Fruit fly (Drosophila melanogaster): ENCODE data around the gene Dlip1.
A peak's percentile ranks its signal among the peaks of the same experiment; 100 is the strongest.

DNA sequence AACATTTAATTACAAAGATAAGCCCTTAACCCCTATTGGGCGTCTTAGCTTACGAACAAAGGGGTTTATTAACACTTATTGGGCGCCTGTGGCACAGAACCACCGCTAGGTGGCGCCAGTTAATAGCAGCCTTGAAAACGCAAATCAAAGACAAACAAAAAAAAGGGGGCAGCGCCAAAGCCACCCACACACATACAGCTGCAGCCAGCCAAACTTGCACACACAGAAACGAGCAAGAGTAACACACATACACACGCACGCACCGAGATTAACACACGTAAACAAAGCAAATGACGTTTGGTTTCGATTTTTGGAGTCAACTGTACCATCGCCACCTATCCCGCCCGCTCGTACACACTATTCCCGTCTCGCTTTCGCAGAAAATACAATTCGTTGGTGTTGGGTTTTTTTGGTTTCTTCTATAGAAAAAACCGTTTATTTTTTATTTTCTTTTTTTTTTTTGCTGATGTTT, 6.3 kb upstream of the Dlip1 start:
- TF ChIP-seq cic (GFP tag; optimal IDR thresholded peaks at IDR 0.05) (peak; percentile 62), ovo (GFP tag; optimal IDR thresholded peaks at IDR 0.05) (peak; percentile 85), cnc (optimal IDR thresholded peaks at IDR 0.05) (no peak), CG7045 (GFP tag; optimal IDR thresholded peaks at IDR 0.05) (no peak), Hr96 (GFP tag; optimal IDR thresholded peaks at IDR 0.05) (no peak)
